Worm (Caenorhabditis elegans): ENCODE measurements around the gene T04H1.13.
A peak's percentile ranks its signal among the peaks of the same experiment; 100 is the strongest.

T04H1.13 gene

ce11 chrV:12251041-12251440 lies 6.2 kb upstream of the T04H1.13 start, which contains the start of gene T04H1.5:
T04H1.5 (plus strand) TSS chrV:12251341.
- no peak for TF ChIP-seq D1046.2 (GFP tag; IDR thresholded peaks at IDR 0.05)
- no peak for TF ChIP-seq snpc-4 (tag; optimal IDR thresholded peaks at IDR 0.05)
- no peak for TF ChIP-seq mxl-3 (GFP tag; optimal IDR thresholded peaks at IDR 0.05)
- TF ChIP-seq Y75B8A.6 (GFP tag; IDR thresholded peaks at IDR 0.05), result no peak
- TF ChIP-seq dmd-8 (GFP tag; IDR thresholded peaks at IDR 0.05), result no peak
- no peak for TF ChIP-seq cey-2 (tag; optimal IDR thresholded peaks at IDR 0.05; ENCODE audit: borderline replicate concordance, insufficient read depth)
- TF ChIP-seq dpl-1 (GFP tag; optimal IDR thresholded peaks at IDR 0.05), result no peak
- TF ChIP-seq egl-43 (GFP tag; IDR thresholded peaks at IDR 0.05), result no peak
- no peak for TF ChIP-seq F10B5.3 (tag; optimal IDR thresholded peaks at IDR 0.05)
- no peak for TF ChIP-seq zip-2 (tag; optimal IDR thresholded peaks at IDR 0.05)
- TF ChIP-seq zfp-3 (GFP tag; conservative IDR thresholded peaks at IDR 0.05), result no peak
- no peak for TF ChIP-seq skn-1 (tag; optimal IDR thresholded peaks at IDR 0.05)
- no peak for TF ChIP-seq mxl-2 (GFP tag; conservative IDR thresholded peaks at IDR 0.05)
- TF ChIP-seq mep-1 (tag; optimal IDR thresholded peaks at IDR 0.05), result no peak
- TF ChIP-seq madf-9 (GFP tag; conservative IDR thresholded peaks at IDR 0.05), result no peak
- no peak for TF ChIP-seq snpc-1.2 (GFP tag; IDR thresholded peaks at IDR 0.05)
- TF ChIP-seq ztf-7 (tag; optimal IDR thresholded peaks at IDR 0.05), result no peak

ce11 chrV:12245777-12246452 lies 1.1 kb upstream of the T04H1.13 start:
- TF ChIP-seq Y48G9A.11 (GFP tag; IDR thresholded peaks at IDR 0.05) (peak; percentile 66), dpl-1 (GFP tag; optimal IDR thresholded peaks at IDR 0.05) (peak; percentile 60), nhr-6 (tag; optimal IDR thresholded peaks at IDR 0.05) (peak; percentile 86), spr-3 (GFP tag; optimal IDR thresholded peaks at IDR 0.05) (no peak), daf-16 (GFP tag; optimal IDR thresholded peaks at IDR 0.05) (no peak), daf-16 (tag; optimal IDR thresholded peaks at IDR 0.05) (peak; percentile 92), nhr-42 (GFP tag; IDR thresholded peaks at IDR 0.05) (no peak), mes-2 (tag; optimal IDR thresholded peaks at IDR 0.05; ENCODE audit: poor library complexity, severe bottlenecking) (peak; percentile 38), zip-2 (tag; optimal IDR thresholded peaks at IDR 0.05) (peak; percentile 72), T20F7.1 (GFP tag; optimal IDR thresholded peaks at IDR 0.05) (peak; percentile 93)

ce11 chrV:12241126-12241525 lies 3.7 kb downstream of the T04H1.13 start, which contains the start of gene ttr-22:
ttr-22 (plus strand) TSS chrV:12241426.
- no peak for TF ChIP-seq nhr-25 (tag; optimal IDR thresholded peaks at IDR 0.05; ENCODE audit: borderline replicate concordance, insufficient read depth)
- TF ChIP-seq zfp-3 (GFP tag; conservative IDR thresholded peaks at IDR 0.05), result no peak
- TF ChIP-seq nhr-42 (GFP tag; IDR thresholded peaks at IDR 0.05), result no peak
- TF ChIP-seq daf-16 (GFP tag; optimal IDR thresholded peaks at IDR 0.05), result no peak
- TF ChIP-seq daf-16 (tag; optimal IDR thresholded peaks at IDR 0.05), result no peak
- TF ChIP-seq lin-29 (GFP tag; IDR thresholded peaks at IDR 0.05), result no peak
- TF ChIP-seq jun-1 (tag; optimal IDR thresholded peaks at IDR 0.05), result no peak
- no peak for TF ChIP-seq ztf-7 (tag; optimal IDR thresholded peaks at IDR 0.05)
- no peak for TF ChIP-seq madf-9 (GFP tag; conservative IDR thresholded peaks at IDR 0.05)

ce11 chrV:12235502-12235901 lies 9.3 kb downstream of the T04H1.13 start:
- peak in 1 of 2 experiments; percentile 100 for TF ChIP-seq daf-16 (GFP tag; optimal IDR thresholded peaks at IDR 0.05)
- TF ChIP-seq daf-16 (tag; optimal IDR thresholded peaks at IDR 0.05), result no peak
- no peak for TF ChIP-seq aly-2 (tag; optimal IDR thresholded peaks at IDR 0.05)
- no peak for TF ChIP-seq F10B5.3 (tag; optimal IDR thresholded peaks at IDR 0.05)
- TF ChIP-seq daf-19 (GFP tag; conservative IDR thresholded peaks at IDR 0.05), result no peak
- no peak for TF ChIP-seq dmd-8 (GFP tag; IDR thresholded peaks at IDR 0.05)
- no peak for TF ChIP-seq zip-2 (tag; optimal IDR thresholded peaks at IDR 0.05)
- no peak for TF ChIP-seq nhr-25 (tag; optimal IDR thresholded peaks at IDR 0.05; ENCODE audit: borderline replicate concordance, insufficient read depth)
- peak; percentile 33 for TF ChIP-seq hlh-11 (tag; optimal IDR thresholded peaks at IDR 0.05)
- TF ChIP-seq nhr-11 (tag; optimal IDR thresholded peaks at IDR 0.05), result peak; percentile 26
- no peak for TF ChIP-seq ceh-82 (tag; optimal IDR thresholded peaks at IDR 0.05)
- TF ChIP-seq arid-1 (GFP tag; conservative IDR thresholded peaks at IDR 0.05), result no peak

Measured in whole organism, L4 larva.